Fruit fly (Drosophila melanogaster) whole organism, embryonic: Measurements from ENCODE around the gene CG43675.

Experiments
- Ada2b ChIP-seq: fragments of 200-800 bp; sonication (Bioruptor generic); IDR thresholded peaks from 2 replicates; pipeline ENCODE4 v1.3.6; 2022; ENCODE audit warnings: missing biosample characterization, missing genetic modification characterization
- Bdp1 ChIP-seq: fragments of 200-800 bp; sonication (Bioruptor generic); optimal IDR thresholded peaks from 3 replicates; lab custom pipeline; 2016; ENCODE audit warnings: missing biosample characterization, missing genetic modification characterization
- CG11093 ChIP-seq: fragments of 200-800 bp; sonication (Bioruptor generic); IDR thresholded peaks from 3 replicates; pipeline ENCODE4 v1.3.6; 2022; ENCODE audit warnings: missing biosample characterization, missing genetic modification characterization
- CG11456 ChIP-seq: fragments of 200-800 bp; sonication (Bioruptor generic); IDR thresholded peaks from 3 replicates; pipeline ENCODE4 v1.3.6; 2022; ENCODE audit warnings: missing biosample characterization, missing genetic modification characterization
- CG13894 ChIP-seq: fragments of 200-800 bp; sonication (Bioruptor generic); optimal IDR thresholded peaks from 3 replicates; lab custom pipeline; 2018; ENCODE audit warnings: missing biosample characterization, mild to moderate bottlenecking, missing genetic modification characterization, moderate library complexity
- CG14014 ChIP-seq: fragments of 200-800 bp; sonication (Bioruptor generic); IDR thresholded peaks from 2 replicates; pipeline ENCODE4 v1.3.6; 2022; ENCODE audit warnings: missing biosample characterization, missing genetic modification characterization
- CG15073 ChIP-seq: fragments of 200-800 bp; sonication (Bioruptor generic); optimal IDR thresholded peaks from 2 replicates; lab custom pipeline; 2016; ENCODE audit warnings: missing biosample characterization, missing genetic modification characterization
- CG1602 ChIP-seq: fragments of 200-800 bp; sonication (Bioruptor generic); optimal IDR thresholded peaks from 3 replicates; lab custom pipeline; 2016; ENCODE audit warnings: missing biosample characterization, missing genetic modification characterization
- CG1603 ChIP-seq: fragments of 200-800 bp; sonication (Bioruptor generic); optimal IDR thresholded peaks from 2 replicates; lab custom pipeline; 2019; ENCODE audit warnings: missing biosample characterization, mild to moderate bottlenecking, missing genetic modification characterization, moderate library complexity
- CG17328 ChIP-seq: fragments of 200-800 bp; sonication (Bioruptor generic); IDR thresholded peaks from 2 replicates; pipeline ENCODE4 v1.3.6; 2022; ENCODE audit warnings: missing biosample characterization, missing genetic modification characterization
- CG17385 ChIP-seq: fragments of 200-800 bp; sonication (Bioruptor generic); optimal IDR thresholded peaks from 3 replicates; lab custom pipeline; 2018; ENCODE audit warnings: missing biosample characterization, mild to moderate bottlenecking, missing genetic modification characterization
- CG17612 ChIP-seq: fragments of 200-800 bp; sonication (Bioruptor generic); IDR thresholded peaks from 2 replicates; pipeline ENCODE4 v1.3.6; 2022; ENCODE audit warnings: missing biosample characterization, missing genetic modification characterization
- CG9609 ChIP-seq: fragments of 200-800 bp; sonication (Bioruptor generic); optimal IDR thresholded peaks from 3 replicates; lab custom pipeline; 2016; ENCODE audit warnings: missing biosample characterization, missing genetic modification characterization
- CG9727 ChIP-seq: fragments of 200-800 bp; sonication (Bioruptor generic); optimal IDR thresholded peaks from 3 replicates; lab custom pipeline; 2017; ENCODE audit warnings: missing biosample characterization, mild to moderate bottlenecking, missing genetic modification characterization
- D ChIP-seq, 2 experiments: fragments of 200-800 bp in 1 of 2; fragments of >200 bp in 1 of 2; sonication (Bioruptor generic) in 1 of 2; optimal IDR thresholded peaks; 2 replicates in 1 of 2; 3 replicates in 1 of 2; lab custom pipeline; 2017; ENCODE audit warnings: mild to moderate bottlenecking in 1 of 2, missing biosample characterization in 1 of 2, missing genetic modification characterization in 1 of 2, missing genetic modification reagents in 1 of 2
- Dll ChIP-seq: fragments of 200-800 bp; sonication (Bioruptor generic); IDR thresholded peaks from 4 replicates; pipeline ENCODE4 v1.3.6; 2022; ENCODE audit warnings: missing biosample characterization, missing genetic modification characterization; ENCODE audit not compliant: partially characterized antibody
- Eip74EF ChIP-seq, 2 experiments: fragments of 200-800 bp in 1 of 2; fragments of >200 bp in 1 of 2; sonication (Bioruptor generic) in 1 of 2; optimal IDR thresholded peaks; 2 replicates each; lab custom pipeline; 2017 to 2019; ENCODE audit warnings: missing biosample characterization in 2 of 2, missing genetic modification characterization in 2 of 2, mild to moderate bottlenecking in 1 of 2, moderate library complexity in 1 of 2
- HLH3B ChIP-seq: fragments of 200-800 bp; sonication (Bioruptor generic); IDR thresholded peaks from 2 replicates; pipeline ENCODE4 v1.3.6; 2022; ENCODE audit warnings: missing biosample characterization, missing genetic modification characterization
- HmgD ChIP-seq: fragments of 200-800 bp; sonication (Bioruptor generic); optimal IDR thresholded peaks from 3 replicates; lab custom pipeline; 2016; ENCODE audit warnings: missing biosample characterization, missing genetic modification characterization
- Hr51 ChIP-seq, 2 experiments: fragments of 200-800 bp; sonication (Bioruptor generic); optimal IDR thresholded peaks; 2 replicates in 1 of 2; 3 replicates in 1 of 2; lab custom pipeline; 2016 to 2018; ENCODE audit warnings: missing biosample characterization in 2 of 2, missing genetic modification characterization in 2 of 2, mild to moderate bottlenecking in 1 of 2, moderate library complexity in 1 of 2
- Jarid2 ChIP-seq: fragments of 200-800 bp; sonication (Bioruptor generic); optimal IDR thresholded peaks from 3 replicates; lab custom pipeline; 2017; ENCODE audit warnings: mild to moderate bottlenecking, missing biosample characterization, missing genetic modification reagents, missing genetic modification characterization
- Max ChIP-seq: fragments of 200-800 bp; sonication (Bioruptor generic); optimal IDR thresholded peaks from 2 replicates; lab custom pipeline; 2016; ENCODE audit warnings: missing biosample characterization, mild to moderate bottlenecking, missing genetic modification characterization
- Nf-YA ChIP-seq: fragments of 200-800 bp; sonication (Bioruptor generic); IDR thresholded peaks from 2 replicates; pipeline ENCODE4 v1.3.6; 2022; ENCODE audit warnings: missing biosample characterization, missing genetic modification characterization
- Oli ChIP-seq: fragments of 200-800 bp; sonication (Bioruptor generic); optimal IDR thresholded peaks from 2 replicates; lab custom pipeline; 2018; ENCODE audit warnings: missing biosample characterization, mild to moderate bottlenecking, missing genetic modification characterization, moderate library complexity
- Scr ChIP-seq: fragments of 200-800 bp; sonication (Bioruptor generic); IDR thresholded peaks from 2 replicates; pipeline ENCODE4 v1.3.6; 2022; ENCODE audit warnings: missing biosample characterization, missing genetic modification characterization; ENCODE audit not compliant: partially characterized antibody
- Stat92E ChIP-seq, 3 experiments: fragments of >200 bp in 2 of 3; fragments of 200-800 bp in 1 of 3; sonication (Bioruptor generic) in 1 of 3; optimal IDR thresholded peaks; 2 replicates each; lab custom pipeline; 2017 to 2019; ENCODE audit warnings: missing biosample characterization in 3 of 3, missing genetic modification characterization in 3 of 3, mild to moderate bottlenecking in 1 of 3, moderate library complexity in 1 of 3
- Trl ChIP-seq, 3 experiments: fragments of >200 bp in 2 of 3; fragments of 200-800 bp in 1 of 3; sonication (Bioruptor generic) in 1 of 3; optimal IDR thresholded peaks; 2 replicates in 1 of 3; 3 replicates in 2 of 3; lab custom pipeline; 2016 to 2017; ENCODE audit warnings: missing biosample characterization in 1 of 3, missing genetic modification characterization in 1 of 3
- cato ChIP-seq: fragments of 200-800 bp; sonication (Bioruptor generic); optimal IDR thresholded peaks from 2 replicates; lab custom pipeline; 2016; ENCODE audit warnings: missing biosample characterization, missing genetic modification characterization, borderline replicate concordance
- chn ChIP-seq: fragments of 200-800 bp; sonication (Bioruptor generic); optimal IDR thresholded peaks from 2 replicates; lab custom pipeline; 2016; ENCODE audit warnings: missing biosample characterization, missing genetic modification characterization
- disco-r ChIP-seq: fragments of 200-800 bp; sonication (Bioruptor generic); optimal IDR thresholded peaks from 2 replicates; lab custom pipeline; 2016; ENCODE audit warnings: missing biosample characterization, missing genetic modification characterization
- exex ChIP-seq: fragments of 200-800 bp; sonication (Bioruptor generic); optimal IDR thresholded peaks from 4 replicates; lab custom pipeline; 2018; ENCODE audit warnings: missing biosample characterization, mild to moderate bottlenecking, missing genetic modification characterization, moderate library complexity
- gfzf ChIP-seq: fragments of 200-800 bp; sonication (Bioruptor generic); optimal IDR thresholded peaks from 2 replicates; lab custom pipeline; 2016; ENCODE audit warnings: missing biosample characterization, mild to moderate bottlenecking, missing genetic modification characterization, moderate library complexity
- hth ChIP-seq: fragments of >200 bp; optimal IDR thresholded peaks from 2 replicates; lab custom pipeline; 2017; ENCODE audit warnings: inconsistent platforms
- inv ChIP-seq: fragments of 200-800 bp; sonication (Bioruptor generic); IDR thresholded peaks from 2 replicates; pipeline ENCODE4 v1.3.6; 2022; ENCODE audit warnings: missing biosample characterization, missing genetic modification characterization; ENCODE audit not compliant: partially characterized antibody
- kah ChIP-seq: fragments of 200-800 bp; sonication (Bioruptor generic); optimal IDR thresholded peaks from 2 replicates; lab custom pipeline; 2018; ENCODE audit warnings: missing biosample characterization, mild to moderate bottlenecking, missing genetic modification characterization
- kni ChIP-seq: fragments of 200-800 bp; sonication (Bioruptor generic); optimal IDR thresholded peaks from 3 replicates; lab custom pipeline; 2017; ENCODE audit warnings: mild to moderate bottlenecking, missing biosample characterization, missing genetic modification reagents, missing genetic modification characterization
- mld ChIP-seq: fragments of 200-800 bp; sonication (Bioruptor generic); IDR thresholded peaks from 3 replicates; pipeline ENCODE4 v1.3.6; 2022; ENCODE audit warnings: missing biosample characterization, missing genetic modification characterization; ENCODE audit not compliant: partially characterized antibody
- nmo ChIP-seq: fragments of 200-800 bp; sonication (Bioruptor generic); optimal IDR thresholded peaks from 2 replicates; lab custom pipeline; 2018; ENCODE audit warnings: missing biosample characterization, mild to moderate bottlenecking, missing genetic modification characterization, moderate library complexity
- nom ChIP-seq: fragments of 200-800 bp; sonication (Bioruptor generic); optimal IDR thresholded peaks from 2 replicates; lab custom pipeline; 2017; ENCODE audit warnings: missing biosample characterization, missing genetic modification characterization, mild to moderate bottlenecking, moderate library complexity, missing genetic modification reagents
- org-1 ChIP-seq: fragments of 200-800 bp; sonication (Bioruptor generic); optimal IDR thresholded peaks from 2 replicates; lab custom pipeline; 2017; ENCODE audit warnings: missing biosample characterization, missing genetic modification characterization
- otp ChIP-seq: fragments of 200-800 bp; sonication (Bioruptor generic); IDR thresholded peaks from 3 replicates; pipeline ENCODE4, ENCODE4 v1.3.6; 2022; ENCODE audit warnings: missing biosample characterization, missing genetic modification characterization
- pfk ChIP-seq: fragments of 200-800 bp; sonication (Bioruptor generic); optimal IDR thresholded peaks from 2 replicates; lab custom pipeline; 2018; ENCODE audit warnings: missing biosample characterization, mild to moderate bottlenecking, missing genetic modification characterization, moderate library complexity
- run ChIP-seq: fragments of 200-800 bp; sonication (Bioruptor generic); optimal IDR thresholded peaks from 3 replicates; lab custom pipeline; 2018; ENCODE audit warnings: missing biosample characterization, mild to moderate bottlenecking, missing genetic modification characterization
- slp2 ChIP-seq: fragments of 200-800 bp; sonication (Bioruptor generic); optimal IDR thresholded peaks from 2 replicates; lab custom pipeline; 2016; ENCODE audit warnings: missing biosample characterization, missing genetic modification characterization
- tll ChIP-seq, 2 experiments: fragments of 200-800 bp in 1 of 2; fragments of >200 bp in 1 of 2; sonication (Bioruptor generic) in 1 of 2; optimal IDR thresholded peaks; 2 replicates each; lab custom pipeline; 2017 to 2019; ENCODE audit warnings: missing biosample characterization in 2 of 2, missing genetic modification characterization in 2 of 2, mild to moderate bottlenecking in 1 of 2, moderate library complexity in 1 of 2
- unpg ChIP-seq: fragments of 200-800 bp; sonication (Bioruptor generic); optimal IDR thresholded peaks from 3 replicates; lab custom pipeline; 2018; ENCODE audit warnings: missing biosample characterization, mild to moderate bottlenecking, missing genetic modification characterization, moderate library complexity
- vvl ChIP-seq: fragments of 200-800 bp; sonication (Bioruptor generic); IDR thresholded peaks from 2 replicates; pipeline ENCODE4 v1.3.6; 2022; ENCODE audit warnings: missing biosample characterization, missing genetic modification characterization

Gene CG43675

DNA sequence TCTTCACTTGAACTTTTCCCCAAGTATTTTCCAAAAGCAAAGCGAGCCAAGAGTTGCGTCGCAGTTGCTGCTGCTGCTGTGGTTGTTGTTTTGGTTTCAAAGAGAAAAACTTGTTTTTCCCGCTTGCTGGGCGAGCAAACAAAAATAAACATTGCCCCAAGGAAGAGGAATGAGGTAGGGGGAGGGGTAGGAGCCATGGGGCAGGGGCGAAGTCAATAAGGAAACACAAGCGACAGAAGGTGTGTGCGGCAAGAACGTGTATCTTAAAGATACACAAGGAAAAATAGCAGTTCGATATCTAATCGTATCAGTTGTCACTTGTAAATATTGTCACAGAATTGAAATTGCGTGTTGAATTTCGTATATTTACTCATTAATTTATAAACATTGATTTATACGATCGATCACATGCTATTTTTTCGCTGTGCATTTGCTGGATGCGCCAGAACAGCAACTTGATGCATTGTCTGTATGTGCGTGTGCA is 38.3 kb downstream of the CG43675 start (continued):
- TF ChIP-seq slp2 (GFP tag; lab: Kevin White, UChicago): peak; percentile 5
- no peak for TF ChIP-seq hth (lab: Kevin White, UChicago)
- TF ChIP-seq Oli: peak; percentile 69
- peak; percentile 71 for TF ChIP-seq CG14014 (GFP tag; lab: Robert Waterston, UW)
- TF ChIP-seq HLH3B (GFP tag; lab: Robert Waterston, UW): peak; percentile 65
- TF ChIP-seq Bdp1 (GFP tag; lab: Kevin White, UChicago): peak; percentile 33
- TF ChIP-seq Nf-YA (GFP tag; lab: Robert Waterston, UW): 0 out of 2 replicates have a peak, but pooled peaks have one; percentile 12
- peak; percentile 89 for TF ChIP-seq kni (GFP tag; lab: Kevin White, UChicago)
- peak; percentile 33 for TF ChIP-seq chn (GFP tag; lab: Kevin White, UChicago)
- TF ChIP-seq disco-r (GFP tag; lab: Kevin White, UChicago): no peak
- no peak for TF ChIP-seq D (optimal IDR thresholded peaks at IDR 0.05; lab: Kevin White, UChicago)
- peak; percentile 80 for TF ChIP-seq D (GFP tag; optimal IDR thresholded peaks at IDR 0.05; lab: Kevin White, UChicago)
- no peak for TF ChIP-seq gfzf (GFP tag; lab: Kevin White, UChicago)
- TF ChIP-seq Stat92E (GFP tag; optimal IDR thresholded peaks at IDR 0.05; lab: Kevin White, UChicago): peak in 1 of 3 experiments; percentile 7
- TF ChIP-seq nom: peak; percentile 93
- TF ChIP-seq Ada2b (GFP tag; lab: Robert Waterston, UW): peak; percentile 31; the same call in 1 of the 2 replicates
- peak; percentile 64 for TF ChIP-seq kah (GFP tag; lab: Kevin White, UChicago)
- no peak for TF ChIP-seq cato
- no peak for TF ChIP-seq mld (GFP tag; lab: Robert Waterston, UW)
- TF ChIP-seq exex (tag; lab: Kevin White, UChicago): peak; percentile 4
- peak; percentile 7 for TF ChIP-seq CG9609 (GFP tag; lab: Kevin White, UChicago)
- TF ChIP-seq Scr (GFP tag; lab: Robert Waterston, UW): no peak
- TF ChIP-seq CG1602 (GFP tag; lab: Kevin White, UChicago): peak; percentile 60
- TF ChIP-seq run (tag; lab: Kevin White, UChicago): no peak
- peak; percentile 91 for TF ChIP-seq CG1603 (tag; lab: Kevin White, UChicago)
- TF ChIP-seq CG13894 (tag; lab: Kevin White, UChicago): no peak
- TF ChIP-seq nmo (GFP tag; lab: Kevin White, UChicago): peak; percentile 78
- no peak for TF ChIP-seq inv
- no peak for TF ChIP-seq HmgD (GFP tag; lab: Kevin White, UChicago)
- TF ChIP-seq vvl: peak; percentile 75
- TF ChIP-seq unpg: peak; percentile 79
- peak; percentile 42 for TF ChIP-seq org-1
- TF ChIP-seq CG17328 (GFP tag; lab: Robert Waterston, UW): peak; percentile 76
- peak; percentile 76 for TF ChIP-seq CG17385 (GFP tag; lab: Kevin White, UChicago)
- TF ChIP-seq CG9727 (GFP tag; lab: Kevin White, UChicago): peak; percentile 82
- peak in 1 of 2 experiments; percentile 9 for TF ChIP-seq Hr51 (GFP tag; optimal IDR thresholded peaks at IDR 0.05; lab: Kevin White, UChicago)
- TF ChIP-seq CG17612 (GFP tag; lab: Robert Waterston, UW): 0 out of 2 replicates have a peak, but pooled peaks have one; percentile 39
- TF ChIP-seq CG11456 (GFP tag; lab: Robert Waterston, UW): no peak
- no peak for TF ChIP-seq Jarid2 (GFP tag; lab: Kevin White, UChicago)
- TF ChIP-seq tll (GFP tag; optimal IDR thresholded peaks at IDR 0.05; lab: Kevin White, UChicago): no peak
- no peak for TF ChIP-seq Dll (GFP tag; lab: Robert Waterston, UW)
- peak; percentile 72 for TF ChIP-seq otp (GFP tag; lab: Robert Waterston, UW)
- TF ChIP-seq CG11093 (GFP tag; lab: Robert Waterston, UW): peak; percentile 55; the same call in 1 of the 3 replicates
- no peak for TF ChIP-seq pfk (GFP tag; lab: Kevin White, UChicago)
- peak in 1 of 2 experiments; percentile 59 for TF ChIP-seq Eip74EF (GFP tag; optimal IDR thresholded peaks at IDR 0.05; lab: Kevin White, UChicago)
- TF ChIP-seq CG15073 (GFP tag; lab: Kevin White, UChicago): peak; percentile 13
- TF ChIP-seq Max: peak; percentile 26
- TF ChIP-seq Trl (optimal IDR thresholded peaks at IDR 0.05; lab: Kevin White, UChicago): no peak
- peak; percentile 56 for TF ChIP-seq Trl (GFP tag; optimal IDR thresholded peaks at IDR 0.05; lab: Kevin White, UChicago)
